Fruit fly (Drosophila melanogaster): Measurements from ENCODE around the gene sofe.

sofe gene

dm6 chrX:10846972-10847435 is 10.2 kb downstream of the sofe start, which contains the start of gene sbr (continued):
- peak; percentile 6; the same call in 1 of the 2 replicates for TF ChIP-seq NFAT (GFP tag; IDR thresholded peaks at IDR 0.05)
- TF ChIP-seq CG2199 (GFP tag; IDR thresholded peaks at IDR 0.05), result no peak
- peak; percentile 65 for TF ChIP-seq CG3995 (GFP tag; optimal IDR thresholded peaks at IDR 0.05)
- peak; percentile 12 for TF ChIP-seq CG18262 (tag; optimal IDR thresholded peaks at IDR 0.05)
- no peak for TF ChIP-seq CG6689 (GFP tag; IDR thresholded peaks at IDR 0.05)
- TF ChIP-seq dimm (GFP tag; IDR thresholded peaks at IDR 0.05), result no peak
- TF ChIP-seq hth (optimal IDR thresholded peaks at IDR 0.05), result no peak
- TF ChIP-seq CG18619 (GFP tag; optimal IDR thresholded peaks at IDR 0.05), result no peak
- TF ChIP-seq Hmx (GFP tag; optimal IDR thresholded peaks at IDR 0.05), result no peak
- TF ChIP-seq CG12391 (tag; optimal IDR thresholded peaks at IDR 0.05), result peak; percentile 37
- TF ChIP-seq row (GFP tag; IDR thresholded peaks at IDR 0.05), result peak; percentile 78
- peak; percentile 21 for TF ChIP-seq CG9817 (tag; optimal IDR thresholded peaks at IDR 0.05)
- TF ChIP-seq inv (GFP tag; IDR thresholded peaks at IDR 0.05; ENCODE audit: partially characterized antibody), result peak; percentile 78
- no peak for TF ChIP-seq CG10366 (GFP tag; IDR thresholded peaks at IDR 0.05)
- TF ChIP-seq CG2116 (GFP tag; optimal IDR thresholded peaks at IDR 0.05), result peak; percentile 85
- TF ChIP-seq prd (optimal IDR thresholded peaks at IDR 0.05), result no peak
- TF ChIP-seq prd (GFP tag; IDR thresholded peaks at IDR 0.05), result peak; percentile 26; the same call in 1 of the 3 replicates
- peak; percentile 31 for TF ChIP-seq CG8290 (GFP tag; optimal IDR thresholded peaks at IDR 0.05)
- no peak for TF ChIP-seq CG8290 (tag; optimal IDR thresholded peaks at IDR 0.05)
- TF ChIP-seq pho (GFP tag; optimal IDR thresholded peaks at IDR 0.05), result peak; percentile 1
- TF ChIP-seq vnd (GFP tag; IDR thresholded peaks at IDR 0.05; ENCODE audit: partially characterized antibody), result peak; percentile 78
- peak; percentile 27; the same call in 1 of the 3 replicates for TF ChIP-seq CG17361 (GFP tag; IDR thresholded peaks at IDR 0.05)
- no peak for TF ChIP-seq pan (optimal IDR thresholded peaks at IDR 0.05)
- no peak for TF ChIP-seq pan (GFP tag; optimal IDR thresholded peaks at IDR 0.05 in 1 of 2, IDR thresholded peaks at IDR 0.05 in 1 of 2)
- no peak for TF ChIP-seq Gug (GFP tag; IDR thresholded peaks at IDR 0.05)
- TF ChIP-seq C15 (GFP tag; IDR thresholded peaks at IDR 0.05), result no peak
- no peak for TF ChIP-seq p53 (GFP tag; optimal IDR thresholded peaks at IDR 0.05)
- TF ChIP-seq bcd (GFP tag; optimal IDR thresholded peaks at IDR 0.05), result no peak
- peak; percentile 24 for TF ChIP-seq ind (GFP tag; optimal IDR thresholded peaks at IDR 0.05)
- no peak for TF ChIP-seq CG12769 (tag; optimal IDR thresholded peaks at IDR 0.05)
- TF ChIP-seq mam (GFP tag; optimal IDR thresholded peaks at IDR 0.05), result peak; percentile 27
- peak; percentile 51 for TF ChIP-seq CG30020 (tag; optimal IDR thresholded peaks at IDR 0.05)
- peak; percentile 13 for TF ChIP-seq CG17829 (tag; optimal IDR thresholded peaks at IDR 0.05)
- peak; percentile 30 for TF ChIP-seq grau (tag; optimal IDR thresholded peaks at IDR 0.05)
- no peak for TF ChIP-seq schlank (tag; optimal IDR thresholded peaks at IDR 0.05)
- no peak for TF ChIP-seq odd (GFP tag; optimal IDR thresholded peaks at IDR 0.05)
- TF ChIP-seq CG30403 (GFP tag; optimal IDR thresholded peaks at IDR 0.05), result peak; percentile 42

dm6 chrX:10845256-10845655 is 12.0 kb downstream of the sofe start:
- TF ChIP-seq CG34422 (GFP tag; IDR thresholded peaks at IDR 0.05), result no peak
- peak; percentile 64 for TF ChIP-seq Med (GFP tag)
- TF ChIP-seq sens (GFP tag), result peak; percentile 16
- TF ChIP-seq Bteb2 (GFP tag; optimal IDR thresholded peaks at IDR 0.05), result no peak
- TF ChIP-seq ham (GFP tag; IDR thresholded peaks at IDR 0.05), result no peak

- no peak for TF ChIP-seq HLH54F (GFP tag; optimal IDR thresholded peaks at IDR 0.05)
- no peak for TF ChIP-seq inv (GFP tag; IDR thresholded peaks at IDR 0.05; ENCODE audit: partially characterized antibody)
- TF ChIP-seq maf-S (GFP tag; optimal IDR thresholded peaks at IDR 0.05), result no peak
- TF ChIP-seq CG13424 (tag; optimal IDR thresholded peaks at IDR 0.05), result no peak
- TF ChIP-seq exex (tag; optimal IDR thresholded peaks at IDR 0.05), result peak; percentile 69
- no peak for TF ChIP-seq CG11456 (GFP tag; IDR thresholded peaks at IDR 0.05)
- TF ChIP-seq gsb-n (tag; optimal IDR thresholded peaks at IDR 0.05), result no peak
- peak; percentile 73 for TF ChIP-seq grn (GFP tag; optimal IDR thresholded peaks at IDR 0.05)
- TF ChIP-seq cwo (GFP tag; optimal IDR thresholded peaks at IDR 0.05), result peak; percentile 54
- TF ChIP-seq sug (tag; optimal IDR thresholded peaks at IDR 0.05), result peak; percentile 17
- TF ChIP-seq Poxn (GFP tag; IDR thresholded peaks at IDR 0.05), result no peak
- TF ChIP-seq Mes4 (GFP tag; optimal IDR thresholded peaks at IDR 0.05), result no peak
- TF ChIP-seq sd (tag; optimal IDR thresholded peaks at IDR 0.05), result peak; percentile 3
Measured at dm6 chrX:10844807-10845206, 12.4 kb downstream of the sofe start, which contains the start of gene CG32669. Gene CG32669, minus strand, starts transcription at chrX:10845081.
